Worm (Caenorhabditis elegans) whole organism, L1 larva: ENCODE measurements around the gene nhr-68.

Source experiments
- C16A3.4 ChIP-seq: fragments of 150-350 bp; optimal IDR thresholded peaks from 2 replicates; lab custom pipeline; 2014; ENCODE audit warnings: missing biosample characterization, missing genetic modification characterization
- C34B4.2 ChIP-seq: sonication (generic microtip); optimal IDR thresholded peaks from 2 replicates; lab custom pipeline; 2017; ENCODE audit warnings: mild to moderate bottlenecking, missing genetic modification characterization, missing compliant biosample characterization
- F16B12.6 ChIP-seq: fragments of 150-350 bp; optimal IDR thresholded peaks from 2 replicates; lab custom pipeline; 2014; ENCODE audit warnings: missing biosample characterization, missing genetic modification characterization
- Y116A8C.19 ChIP-seq: sonication (generic microtip); optimal IDR thresholded peaks from 2 replicates; lab custom pipeline; 2016; ENCODE audit warnings: missing compliant biosample characterization, missing genetic modification characterization, borderline replicate concordance
- aly-2 ChIP-seq: fragments of 150-350 bp; optimal IDR thresholded peaks from 2 replicates; lab custom pipeline; 2014; ENCODE audit warnings: missing biosample characterization, missing genetic modification characterization
- blmp-1 ChIP-seq: fragments of 150-350 bp; optimal IDR thresholded peaks from 2 replicates; lab custom pipeline; 2014; ENCODE audit warnings: missing biosample characterization, missing genetic modification characterization
- ces-1 ChIP-seq: fragments of 150-350 bp; optimal IDR thresholded peaks from 2 replicates; lab custom pipeline; 2014; ENCODE audit warnings: missing biosample characterization, missing genetic modification reagents, missing genetic modification characterization
- dsc-1 ChIP-seq: sonication (generic microtip); optimal IDR thresholded peaks from 2 replicates; lab custom pipeline; 2016; ENCODE audit warnings: mild to moderate bottlenecking, missing genetic modification characterization, missing compliant biosample characterization
- efl-1 ChIP-seq, 4 experiments: fragments of 150-350 bp; optimal IDR thresholded peaks in 3 of 4; peaks in 1 of 4; 1 replicate in 1 of 4; 2 replicates in 3 of 4; lab custom pipeline; 2014; ENCODE audit warnings: missing biosample characterization in 2 of 4, missing genetic modification characterization in 2 of 4, missing genetic modification reagents in 2 of 4
- efl-3 ChIP-seq: fragments of 200-800 bp; sonication (Bioruptor generic); optimal IDR thresholded peaks from 2 replicates; lab custom pipeline; 2018; ENCODE audit warnings: mild to moderate bottlenecking, missing genetic modification characterization, missing compliant biosample characterization
- egl-13 ChIP-seq: sonication (generic microtip); optimal IDR thresholded peaks from 2 replicates; lab custom pipeline; 2016; ENCODE audit warnings: missing genotype, missing genetic modification reagents, missing genetic modification characterization, missing compliant biosample characterization
- egl-27 ChIP-seq, 2 experiments: fragments of 150-350 bp in 1 of 2; sonication (generic microtip); optimal IDR thresholded peaks; 3 replicates each; lab custom pipeline; 2017 to 2018; ENCODE audit warnings: missing biosample characterization in 2 of 2, missing genetic modification characterization in 2 of 2, missing genetic modification reagents in 2 of 2
- elt-2 ChIP-seq: sonication (generic microtip); optimal IDR thresholded peaks from 2 replicates; lab custom pipeline; 2016; ENCODE audit warnings: missing genetic modification characterization, mild to moderate bottlenecking, inconsistent platforms, missing compliant biosample characterization, missing genetic modification reagents
- elt-3 ChIP-seq, 6 experiments: fragments of 150-350 bp in 1 of 6; sonication (generic microtip); optimal IDR thresholded peaks; 2 replicates each; lab custom pipeline; 2017 to 2018; ENCODE audit warnings: missing biosample characterization in 6 of 6, missing genetic modification characterization in 6 of 6, inconsistent platforms in 1 of 6
- ets-5 ChIP-seq: fragments of 200-800 bp; sonication (Bioruptor generic); IDR thresholded peaks from 2 replicates; pipeline ENCODE4 v1.3.6; 2022; ENCODE audit warnings: missing genetic modification characterization, missing compliant biosample characterization
- fkh-4 ChIP-seq: sonication (generic microtip); optimal IDR thresholded peaks from 2 replicates; lab custom pipeline; 2016; ENCODE audit warnings: missing compliant biosample characterization, missing genetic modification characterization, borderline replicate concordance
- fos-1 ChIP-seq: fragments of 150-350 bp; optimal IDR thresholded peaks from 2 replicates; lab custom pipeline; 2014; ENCODE audit warnings: missing biosample characterization, missing genetic modification characterization
- grh-1 ChIP-seq: fragments of 200-800 bp; sonication (Bioruptor generic); IDR thresholded peaks from 2 replicates; pipeline ENCODE4 v1.3.6; 2022; ENCODE audit warnings: missing genetic modification reagents, missing genetic modification characterization, missing compliant biosample characterization
- hlh-17 ChIP-seq: fragments of 200-800 bp; sonication (Bioruptor generic); optimal IDR thresholded peaks from 2 replicates; lab custom pipeline; 2018; ENCODE audit warnings: missing genetic modification characterization, mild to moderate bottlenecking, missing compliant biosample characterization, moderate library complexity, borderline replicate concordance
- irx-1 ChIP-seq: sonication (generic microtip); optimal IDR thresholded peaks from 2 replicates; lab custom pipeline; 2016; ENCODE audit warnings: missing genetic modification characterization, missing compliant biosample characterization
- lsy-2 ChIP-seq, 2 experiments: fragments of 150-350 bp; optimal IDR thresholded peaks; 2 replicates each; lab custom pipeline; 2014; ENCODE audit warnings: missing biosample characterization in 2 of 2, missing genetic modification characterization in 2 of 2
- mab-9 ChIP-seq: fragments of 200-800 bp; sonication (Bioruptor generic); IDR thresholded peaks from 2 replicates; pipeline ENCODE4 v1.3.6; 2022; ENCODE audit warnings: missing genetic modification reagents, missing genetic modification characterization, missing compliant biosample characterization
- nhr-12 ChIP-seq: sonication (generic microtip); optimal IDR thresholded peaks from 2 replicates; lab custom pipeline; 2017; ENCODE audit warnings: missing biosample characterization, missing genetic modification characterization
- nhr-19 ChIP-seq: fragments of 200-800 bp; sonication (Bioruptor generic); conservative IDR thresholded peaks from 2 replicates; pipeline ENCODE4 v1.3.6; 2022; ENCODE audit warnings: missing genetic modification characterization, missing compliant biosample characterization
- nhr-237 ChIP-seq: fragments of 150-350 bp; optimal IDR thresholded peaks from 2 replicates; lab custom pipeline; 2014; ENCODE audit warnings: missing biosample characterization, missing genetic modification characterization
- nhr-47 ChIP-seq: sonication (generic microtip); optimal IDR thresholded peaks from 2 replicates; lab custom pipeline; 2016; ENCODE audit warnings: mild to moderate bottlenecking, missing genetic modification characterization, moderate library complexity, missing compliant biosample characterization
- nhr-85 ChIP-seq: sonication (generic microtip); peaks from one replicate; lab custom pipeline; 2016; ENCODE audit warnings: missing genetic modification characterization, inconsistent platforms, missing compliant biosample characterization
- nhr-90 ChIP-seq: sonication (generic microtip); optimal IDR thresholded peaks from 2 replicates; lab custom pipeline; 2016; ENCODE audit warnings: mild to moderate bottlenecking, missing genetic modification characterization, missing compliant biosample characterization; ENCODE audit not compliant: poor library complexity
- pag-3 ChIP-seq: sonication (generic microtip); optimal IDR thresholded peaks from 2 replicates; lab custom pipeline; 2017; ENCODE audit warnings: missing genetic modification characterization, mild to moderate bottlenecking, missing compliant biosample characterization, antibody characterized with exemption, borderline replicate concordance; ENCODE audit not compliant: insufficient read depth
- snpc-4 ChIP-seq: fragments of 150-350 bp; optimal IDR thresholded peaks from 2 replicates; lab custom pipeline; 2014; ENCODE audit warnings: missing biosample characterization, missing genetic modification characterization
- snu-23 ChIP-seq: sonication (generic microtip); optimal IDR thresholded peaks from 2 replicates; lab custom pipeline; 2016; ENCODE audit warnings: missing genetic modification characterization, missing compliant biosample characterization
- sptf-1 ChIP-seq: fragments of 150-350 bp; optimal IDR thresholded peaks from 2 replicates; lab custom pipeline; 2014; ENCODE audit warnings: missing biosample characterization, missing genetic modification characterization
- sup-37 ChIP-seq: fragments of 200-800 bp; sonication (Bioruptor generic); optimal IDR thresholded peaks from 2 replicates; lab custom pipeline; 2018; ENCODE audit warnings: mild to moderate bottlenecking, missing genetic modification characterization, missing compliant biosample characterization
- swsn-7 ChIP-seq: sonication (generic microtip); optimal IDR thresholded peaks from 2 replicates; lab custom pipeline; 2016; ENCODE audit warnings: missing genetic modification characterization, missing compliant biosample characterization
- tbx-2 ChIP-seq: sonication (generic microtip); optimal IDR thresholded peaks from 2 replicates; lab custom pipeline; 2016; ENCODE audit warnings: missing genetic modification characterization, missing compliant biosample characterization
- tlp-1 ChIP-seq: fragments of 150-350 bp; optimal IDR thresholded peaks from 2 replicates; lab custom pipeline; 2014; ENCODE audit warnings: missing biosample characterization, missing genetic modification characterization
- unc-130 ChIP-seq: fragments of 150-350 bp; optimal IDR thresholded peaks from 2 replicates; lab custom pipeline; 2017; ENCODE audit warnings: missing biosample characterization, missing genetic modification characterization, inconsistent platforms
- unc-62 ChIP-seq: fragments of 150-350 bp; optimal IDR thresholded peaks from 2 replicates; lab custom pipeline; 2014; ENCODE audit warnings: missing biosample characterization, missing genetic modification reagents, missing genetic modification characterization
- unc-86 ChIP-seq: sonication (generic microtip); optimal IDR thresholded peaks from 2 replicates; lab custom pipeline; 2016; ENCODE audit warnings: missing genetic modification characterization, missing compliant biosample characterization
- unc-98 ChIP-seq: fragments of 200-800 bp; sonication (Bioruptor generic); IDR thresholded peaks from 2 replicates; pipeline ENCODE4 v1.3.6; 2022; ENCODE audit warnings: missing genetic modification characterization, missing compliant biosample characterization
- xbp-1 ChIP-seq: sonication (generic microtip); optimal IDR thresholded peaks from 2 replicates; lab custom pipeline; 2016; ENCODE audit warnings: missing genetic modification characterization, missing compliant biosample characterization

nhr-68 gene

DNA sequence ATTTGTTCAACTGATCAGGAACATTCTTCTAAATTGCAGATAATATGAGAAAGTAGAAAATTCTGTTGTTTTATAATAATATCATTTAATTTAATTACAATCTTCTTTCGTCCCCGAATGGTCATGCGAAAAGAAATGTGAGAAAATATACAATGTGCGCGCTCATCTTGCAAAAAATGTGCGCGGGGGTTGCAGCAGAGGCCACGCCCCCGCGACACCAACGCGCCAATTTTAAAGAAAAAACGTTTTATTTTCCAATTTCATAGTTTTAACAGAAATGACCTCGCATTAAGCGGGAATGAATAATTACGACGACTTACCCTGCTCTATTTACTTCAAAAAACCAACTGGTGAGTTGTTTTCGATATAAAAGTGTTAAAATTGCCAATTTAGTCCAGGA lies 37.2 kb downstream of the nhr-68 start, which contains the start of gene sas-5 (continued):
- TF ChIP-seq snpc-4 = peak; percentile 86
- peak; percentile 80 for TF ChIP-seq xbp-1
- TF ChIP-seq unc-86 (tag; lab: Kevin White, UChicago) = peak; percentile 72
- TF ChIP-seq Y116A8C.19 = no peak
- no peak for TF ChIP-seq mab-9 (GFP tag; lab: Robert Waterston, UW)
- peak; percentile 89 for TF ChIP-seq nhr-85 (tag; lab: Kevin White, UChicago)
- no peak for TF ChIP-seq egl-27 (tag; optimal IDR thresholded peaks at IDR 0.05; lab: Kevin White, UChicago)
- no peak for TF ChIP-seq fos-1 (tag; lab: Kevin White, UChicago)
- peak; percentile 49 for TF ChIP-seq egl-13 (tag; lab: Kevin White, UChicago)
- no peak for TF ChIP-seq fkh-4 (tag; lab: Kevin White, UChicago)
- no peak for TF ChIP-seq unc-62
- peak; percentile 86 for TF ChIP-seq snu-23 (GFP tag; lab: Kevin White, UChicago)
- no peak for TF ChIP-seq C34B4.2 (tag; lab: Kevin White, UChicago)
- TF ChIP-seq pag-3 (tag; lab: Kevin White, UChicago) = no peak
- peak; percentile 82 for TF ChIP-seq nhr-19 (GFP tag; lab: Robert Waterston, UW)
- no peak for TF ChIP-seq nhr-237 (tag; lab: Kevin White, UChicago)
- TF ChIP-seq aly-2 (tag; lab: Kevin White, UChicago) = no peak
- peak; percentile 82 for TF ChIP-seq swsn-7
- no peak for TF ChIP-seq ets-5 (GFP tag; lab: Robert Waterston, UW)
- no peak for TF ChIP-seq unc-98 (GFP tag; lab: Robert Waterston, UW)
- TF ChIP-seq tbx-2 (tag; lab: Kevin White, UChicago) = peak; percentile 78
- peak; percentile 77 for TF ChIP-seq C16A3.4 (tag; lab: Kevin White, UChicago)
- no peak for TF ChIP-seq efl-3 (GFP tag; lab: Kevin White, UChicago)
- TF ChIP-seq irx-1 (tag; lab: Kevin White, UChicago) = peak; percentile 59
- peak; percentile 71 for TF ChIP-seq blmp-1 (tag; lab: Kevin White, UChicago)
- no peak for TF ChIP-seq tlp-1 (tag; lab: Kevin White, UChicago)
- peak in 2 of 6 experiments; percentile 35 to 83 for TF ChIP-seq elt-3 (tag; optimal IDR thresholded peaks at IDR 0.05; lab: Kevin White, UChicago)
- peak; percentile 86 for TF ChIP-seq nhr-90 (tag; lab: Kevin White, UChicago)
- TF ChIP-seq F16B12.6 (tag; lab: Kevin White, UChicago) = peak; percentile 37
- no peak for TF ChIP-seq ces-1
- TF ChIP-seq sptf-1 (tag; lab: Kevin White, UChicago) = no peak
- TF ChIP-seq hlh-17 (GFP tag; lab: Kevin White, UChicago) = no peak
- peak; percentile 83 for TF ChIP-seq unc-130 (tag; lab: Kevin White, UChicago)
- peak; percentile 79 for TF ChIP-seq dsc-1 (tag; lab: Kevin White, UChicago)
- peak; percentile 75 to 76 for TF ChIP-seq lsy-2 (tag; optimal IDR thresholded peaks at IDR 0.05; lab: Kevin White, UChicago)

DNA sequence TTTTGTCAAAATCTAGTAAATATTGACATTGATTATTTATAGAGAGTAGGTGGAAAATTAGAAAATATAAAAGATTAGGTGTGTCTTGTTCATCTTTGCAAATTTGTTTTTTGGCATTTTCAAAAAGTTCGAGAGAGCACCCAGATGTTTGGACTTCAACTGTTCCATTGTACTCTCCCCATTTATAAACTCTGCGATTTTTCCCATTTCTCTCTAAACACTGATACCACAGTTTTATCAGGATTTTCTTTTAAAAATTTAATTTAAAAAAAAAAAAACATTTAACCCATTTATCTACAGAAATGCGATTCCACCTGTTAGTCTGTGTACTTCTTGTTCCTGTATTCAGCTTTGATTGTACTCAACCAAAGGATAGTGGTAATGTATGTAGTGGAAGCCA lies 39.8 kb downstream of the nhr-68 start, which contains the start of gene tag-290:
TSS of gene tag-290 (plus strand) at position 301 of the 400 bp plus-strand sequence.
- TF ChIP-seq elt-3 (tag; optimal IDR thresholded peaks at IDR 0.05; lab: Kevin White, UChicago) (no peak), grh-1 (GFP tag; lab: Robert Waterston, UW) (no peak), efl-3 (GFP tag; lab: Kevin White, UChicago) (no peak), nhr-47 (tag; lab: Kevin White, UChicago) (no peak), elt-2 (tag; lab: Kevin White, UChicago) (no peak), lsy-2 (tag; optimal IDR thresholded peaks at IDR 0.05; lab: Kevin White, UChicago) (no peak), sup-37 (no peak), nhr-12 (tag; lab: Kevin White, UChicago) (no peak), tlp-1 (tag; lab: Kevin White, UChicago) (no peak), efl-1 (optimal IDR thresholded peaks at IDR 0.05; lab: Kevin White, UChicago) (no peak), efl-1 (GFP tag; optimal IDR thresholded peaks at IDR 0.05 in 1 of 2; lab: Kevin White, UChicago) (no peak)
